Worm (Caenorhabditis elegans) whole organism, early embryonic: ENCODE data around the gene F45E10.2.

Experiments
- B0310.2 ChIP-seq: sonication (generic microtip); optimal IDR thresholded peaks from 2 replicates; lab custom pipeline; 2016; ENCODE audit warnings: mild to moderate bottlenecking, missing genetic modification characterization, missing compliant biosample characterization
- F13C5.2 ChIP-seq: sonication (generic microtip); optimal IDR thresholded peaks from 2 replicates; lab custom pipeline; 2017; ENCODE audit warnings: mild to moderate bottlenecking, missing genetic modification characterization, inconsistent platforms, missing compliant biosample characterization
- aly-1 ChIP-seq: sonication (generic microtip); optimal IDR thresholded peaks from 2 replicates; lab custom pipeline; 2016; ENCODE audit warnings: missing genetic modification characterization, missing compliant biosample characterization
- ama-1 ChIP-seq: fragments of 150-350 bp; optimal IDR thresholded peaks from 2 replicates; lab custom pipeline; 2014
- ceh-13 ChIP-seq: fragments of 200-800 bp; sonication (Bioruptor generic); optimal IDR thresholded peaks from 2 replicates; lab custom pipeline; 2018; ENCODE audit warnings: mild to moderate bottlenecking, missing genetic modification characterization, missing compliant biosample characterization
- ceh-36 ChIP-seq: sonication (generic microtip); optimal IDR thresholded peaks from 2 replicates; lab custom pipeline; 2016; ENCODE audit warnings: missing genetic modification characterization, inconsistent platforms, missing compliant biosample characterization
- ets-7 ChIP-seq: sonication (generic microtip); optimal IDR thresholded peaks from 2 replicates; lab custom pipeline; 2016; ENCODE audit warnings: missing genotype, missing genetic modification characterization, missing compliant biosample characterization
- flt-1 ChIP-seq: fragments of 200-800 bp; sonication (Bioruptor generic); IDR thresholded peaks from 2 replicates; pipeline ENCODE4 v1.3.6; 2022; ENCODE audit warnings: missing genetic modification characterization, missing compliant biosample characterization
- hmbx-1 ChIP-seq: sonication (generic microtip); optimal IDR thresholded peaks from 2 replicates; lab custom pipeline; 2016; ENCODE audit warnings: mild to moderate bottlenecking, missing genetic modification characterization, missing compliant biosample characterization
- hmg-4 ChIP-seq: fragments of 200-800 bp; sonication (Bioruptor generic); optimal IDR thresholded peaks from 2 replicates; lab custom pipeline; 2018; ENCODE audit warnings: mild to moderate bottlenecking, missing genetic modification characterization, missing compliant biosample characterization
- hnd-1 ChIP-seq: sonication (generic microtip); optimal IDR thresholded peaks from 2 replicates; lab custom pipeline; 2016; ENCODE audit warnings: missing genetic modification characterization, missing compliant biosample characterization
- pes-1 ChIP-seq: fragments of 200-800 bp; sonication (Bioruptor generic); IDR thresholded peaks from 2 replicates; pipeline ENCODE4 v1.3.6; 2022; ENCODE audit warnings: missing genetic modification reagents, missing genetic modification characterization, missing compliant biosample characterization
- scrt-1 ChIP-seq: fragments of 200-800 bp; sonication (Bioruptor generic); IDR thresholded peaks from 2 replicates; pipeline ENCODE4 v1.3.6; 2022; ENCODE audit warnings: missing genetic modification characterization, missing compliant biosample characterization
- sea-1 ChIP-seq: fragments of 200-800 bp; sonication (Bioruptor generic); conservative IDR thresholded peaks from 2 replicates; pipeline ENCODE4 v1.3.6; 2022; ENCODE audit warnings: missing genetic modification characterization, missing compliant biosample characterization
- tbx-11 ChIP-seq: fragments of 200-800 bp; sonication (Bioruptor generic); IDR thresholded peaks from 2 replicates; pipeline ENCODE4 v1.3.6; 2022; ENCODE audit warnings: missing genetic modification characterization, missing compliant biosample characterization
- tbx-37 ChIP-seq: fragments of 200-800 bp; sonication (Bioruptor generic); conservative IDR thresholded peaks from 2 replicates; pipeline ENCODE4 v1.3.6; 2022; ENCODE audit warnings: missing genetic modification reagents, missing genetic modification characterization, missing compliant biosample characterization
- tra-4 ChIP-seq: sonication (generic microtip); optimal IDR thresholded peaks from 2 replicates; lab custom pipeline; 2017; ENCODE audit warnings: missing genetic modification characterization, missing compliant biosample characterization

Gene F45E10.2

ce11 chrII:11030297-11030696 is 24.8 kb downstream of the F45E10.2 start, which contains the start of gene nlp-18:
Gene nlp-18, minus strand, starts transcription at chrII:11030397.
- no peak for TF ChIP-seq hmbx-1 (tag; lab: Kevin White, UChicago)
- TF ChIP-seq pes-1 (GFP tag; lab: Robert Waterston, UW), result no peak
- TF ChIP-seq hmg-4 (GFP tag; lab: Kevin White, UChicago), result no peak

- no peak for TF ChIP-seq ama-1 (lab: Kevin White, UChicago)
- TF ChIP-seq ceh-36, result no peak
- TF ChIP-seq hnd-1 (tag; lab: Kevin White, UChicago), result no peak
- no peak for TF ChIP-seq tbx-37
- TF ChIP-seq flt-1, result no peak
- TF ChIP-seq tbx-11 (GFP tag; lab: Robert Waterston, UW), result no peak
- TF ChIP-seq hmg-4 (GFP tag; lab: Kevin White, UChicago), result no peak
- no peak for TF ChIP-seq pes-1 (GFP tag; lab: Robert Waterston, UW)
- no peak for TF ChIP-seq F13C5.2 (tag; lab: Kevin White, UChicago)
- TF ChIP-seq scrt-1 (GFP tag; lab: Robert Waterston, UW), result no peak
Measured at ce11 chrII:11027777-11028176, 27.3 kb downstream of the F45E10.2 start.

- no peak for TF ChIP-seq tbx-37
- no peak for TF ChIP-seq scrt-1 (GFP tag; lab: Robert Waterston, UW)
- TF ChIP-seq sea-1 (GFP tag; lab: Robert Waterston, UW), result no peak
- no peak for TF ChIP-seq hmbx-1 (tag; lab: Kevin White, UChicago)
- TF ChIP-seq tra-4 (tag; lab: Kevin White, UChicago), result no peak
- no peak for TF ChIP-seq ceh-36
- TF ChIP-seq ets-7 (tag; lab: Kevin White, UChicago), result no peak
- no peak for TF ChIP-seq ceh-13 (GFP tag; lab: Kevin White, UChicago)
- no peak for TF ChIP-seq B0310.2 (tag; lab: Kevin White, UChicago)
- TF ChIP-seq aly-1, result no peak
Measured at ce11 chrII:11025566-11025965, 29.6 kb downstream of the F45E10.2 start, which contains the start of gene F33A8.7. Gene F33A8.7, minus strand, starts transcription at chrII:11025666.

- no peak for TF ChIP-seq tbx-37
- TF ChIP-seq F13C5.2 (tag; lab: Kevin White, UChicago), result no peak
- TF ChIP-seq B0310.2 (tag; lab: Kevin White, UChicago), result no peak
- no peak for TF ChIP-seq aly-1
- no peak for TF ChIP-seq ets-7 (tag; lab: Kevin White, UChicago)
- no peak for TF ChIP-seq ceh-13 (GFP tag; lab: Kevin White, UChicago)
- TF ChIP-seq hmbx-1 (tag; lab: Kevin White, UChicago), result no peak
- TF ChIP-seq hmg-4 (GFP tag; lab: Kevin White, UChicago), result no peak
- no peak for TF ChIP-seq tbx-11 (GFP tag; lab: Robert Waterston, UW)
- no peak for TF ChIP-seq ceh-36
- TF ChIP-seq scrt-1 (GFP tag; lab: Robert Waterston, UW), result no peak
- no peak for TF ChIP-seq hnd-1 (tag; lab: Kevin White, UChicago)
- TF ChIP-seq sea-1 (GFP tag; lab: Robert Waterston, UW), result no peak
- TF ChIP-seq ama-1 (lab: Kevin White, UChicago), result no peak
Measured at ce11 chrII:11022023-11022422, 33.1 kb downstream of the F45E10.2 start, which contains the start of gene let-858. Gene let-858, plus strand, starts transcription at chrII:11022370.

ce11 chrII:11020707-11021106 is 34.4 kb downstream of the F45E10.2 start:
- TF ChIP-seq tbx-11 (GFP tag; lab: Robert Waterston, UW), result no peak
- no peak for TF ChIP-seq pes-1 (GFP tag; lab: Robert Waterston, UW)
- no peak for TF ChIP-seq scrt-1 (GFP tag; lab: Robert Waterston, UW)
- TF ChIP-seq ceh-36, result no peak
- no peak for TF ChIP-seq ets-7 (tag; lab: Kevin White, UChicago)
- no peak for TF ChIP-seq hnd-1 (tag; lab: Kevin White, UChicago)
- TF ChIP-seq ama-1 (lab: Kevin White, UChicago), result no peak
- TF ChIP-seq tra-4 (tag; lab: Kevin White, UChicago), result no peak
- no peak for TF ChIP-seq tbx-37
- no peak for TF ChIP-seq hmbx-1 (tag; lab: Kevin White, UChicago)
- TF ChIP-seq flt-1, result no peak
- TF ChIP-seq ceh-13 (GFP tag; lab: Kevin White, UChicago), result no peak
- no peak for TF ChIP-seq aly-1
- no peak for TF ChIP-seq B0310.2 (tag; lab: Kevin White, UChicago)
- TF ChIP-seq hmg-4 (GFP tag; lab: Kevin White, UChicago), result no peak

- no peak for TF ChIP-seq F13C5.2 (tag; lab: Kevin White, UChicago)
- TF ChIP-seq tra-4 (tag; lab: Kevin White, UChicago), result no peak
Measured at ce11 chrII:11016884-11017283, 38.2 kb downstream of the F45E10.2 start.

- no peak for TF ChIP-seq ama-1 (lab: Kevin White, UChicago)
- no peak for TF ChIP-seq hnd-1 (tag; lab: Kevin White, UChicago)
- no peak for TF ChIP-seq flt-1
- no peak for TF ChIP-seq ceh-36
- TF ChIP-seq tbx-11 (GFP tag; lab: Robert Waterston, UW), result no peak
Measured at ce11 chrII:11016835-11016883, 38.5 kb downstream of the F45E10.2 start, which contains the start of gene ram-2. Gene ram-2, minus strand, starts transcription at chrII:11016881.

- TF ChIP-seq hmg-4 (GFP tag; lab: Kevin White, UChicago) (no peak), scrt-1 (GFP tag; lab: Robert Waterston, UW) (no peak), tbx-37 (no peak), hnd-1 (tag; lab: Kevin White, UChicago) (no peak), F13C5.2 (tag; lab: Kevin White, UChicago) (no peak), B0310.2 (tag; lab: Kevin White, UChicago) (no peak), pes-1 (GFP tag; lab: Robert Waterston, UW) (no peak), tbx-11 (GFP tag; lab: Robert Waterston, UW) (no peak), sea-1 (GFP tag; lab: Robert Waterston, UW) (no peak)
Measured at ce11 chrII:11016435-11016834, 38.7 kb downstream of the F45E10.2 start.

ce11 chrII:11015734-11016133 is 39.4 kb downstream of the F45E10.2 start:
- TF ChIP-seq tra-4 (tag; lab: Kevin White, UChicago) (no peak), F13C5.2 (tag; lab: Kevin White, UChicago) (no peak), scrt-1 (GFP tag; lab: Robert Waterston, UW) (no peak), ama-1 (lab: Kevin White, UChicago) (no peak), flt-1 (no peak), hnd-1 (tag; lab: Kevin White, UChicago) (no peak), ceh-13 (GFP tag; lab: Kevin White, UChicago) (no peak), ets-7 (tag; lab: Kevin White, UChicago) (no peak), sea-1 (GFP tag; lab: Robert Waterston, UW) (no peak), pes-1 (GFP tag; lab: Robert Waterston, UW) (no peak), B0310.2 (tag; lab: Kevin White, UChicago) (no peak)
